Fruit fly (Drosophila melanogaster) whole organism, embryonic: ENCODE results near the gene dsf.

Source experiments
- Bdp1 ChIP-seq: fragments of 200-800 bp; sonication (Bioruptor generic); optimal IDR thresholded peaks from 3 replicates; lab custom pipeline; 2016; ENCODE audit warnings: missing biosample characterization, missing genetic modification characterization
- CG8281 ChIP-seq: fragments of 200-800 bp; sonication (Bioruptor generic); optimal IDR thresholded peaks from 2 replicates; lab custom pipeline; 2018; ENCODE audit warnings: missing biosample characterization, mild to moderate bottlenecking, missing genetic modification characterization, moderate library complexity
- E2f2 ChIP-seq: fragments of 200-800 bp; sonication (Bioruptor generic); IDR thresholded peaks from 2 replicates; pipeline ENCODE4 v1.3.6; 2022; ENCODE audit warnings: missing biosample characterization, missing genetic modification characterization
- Kr ChIP-seq: fragments of 200-800 bp; sonication (Bioruptor generic); optimal IDR thresholded peaks from 2 replicates; lab custom pipeline; 2017; ENCODE audit warnings: missing biosample characterization, mild to moderate bottlenecking, missing genetic modification characterization
- hth ChIP-seq: fragments of >200 bp; optimal IDR thresholded peaks from 2 replicates; lab custom pipeline; 2017; ENCODE audit warnings: inconsistent platforms
- org-1 ChIP-seq: fragments of 200-800 bp; sonication (Bioruptor generic); optimal IDR thresholded peaks from 2 replicates; lab custom pipeline; 2017; ENCODE audit warnings: missing biosample characterization, missing genetic modification characterization
- psq ChIP-seq: fragments of 200-800 bp; sonication (Bioruptor generic); optimal IDR thresholded peaks from 2 replicates; lab custom pipeline; 2017; ENCODE audit warnings: missing biosample characterization, missing genetic modification characterization

dm6 chr2L:5944305-5945282 is 18.9 kb downstream of the dsf start:
- TF ChIP-seq hth (lab: Kevin White, UChicago): no peak
- TF ChIP-seq psq: no peak
- TF ChIP-seq E2f2 (GFP tag; lab: Robert Waterston, UW): peak; percentile 38; the same call in 1 of the 2 replicates
- TF ChIP-seq Bdp1: no peak
- peak; percentile 7 for TF ChIP-seq Kr (GFP tag; lab: Kevin White, UChicago)
- no peak for TF ChIP-seq CG8281 (tag; lab: Kevin White, UChicago)
- no peak for TF ChIP-seq org-1 (GFP tag; lab: Kevin White, UChicago)
